Fruit fly (Drosophila melanogaster) whole organism, pupa: ENCODE data around the gene msi.

Experiments used
- CG10348 ChIP-seq: fragments of 200-800 bp; sonication (Bioruptor generic); IDR thresholded peaks from 2 replicates; pipeline ENCODE4 v1.3.6; 2022; ENCODE audit warnings: missing biosample characterization, missing genetic modification characterization
- CG12605 ChIP-seq: fragments of 200-800 bp; sonication (Bioruptor generic); IDR thresholded peaks from 2 replicates; pipeline ENCODE4 v1.3.6; 2022; ENCODE audit warnings: missing biosample characterization, missing genetic modification characterization
- CG13204 ChIP-seq: fragments of 200-800 bp; sonication (Bioruptor generic); optimal IDR thresholded peaks from 2 replicates; lab custom pipeline; 2018; ENCODE audit warnings: missing biosample characterization, mild to moderate bottlenecking, missing genetic modification characterization, moderate library complexity
- CG14655 ChIP-seq: fragments of 200-800 bp; sonication (Bioruptor generic); optimal IDR thresholded peaks from 3 replicates; lab custom pipeline; 2017; ENCODE audit warnings: mild to moderate bottlenecking, missing biosample characterization, missing genetic modification reagents, missing genetic modification characterization
- CG15710 ChIP-seq: fragments of 200-800 bp; sonication (Bioruptor generic); optimal IDR thresholded peaks from 2 replicates; lab custom pipeline; 2018; ENCODE audit warnings: missing biosample characterization, mild to moderate bottlenecking, missing genetic modification characterization, moderate library complexity
- CG17806 ChIP-seq: fragments of 200-800 bp; sonication (Bioruptor generic); optimal IDR thresholded peaks from 2 replicates; lab custom pipeline; 2018; ENCODE audit warnings: missing biosample characterization, mild to moderate bottlenecking, missing genetic modification characterization, moderate library complexity
- CG32121 ChIP-seq: fragments of 200-800 bp; sonication (Bioruptor generic); IDR thresholded peaks from 2 replicates; pipeline ENCODE4 v1.3.6; 2022; ENCODE audit warnings: missing biosample characterization, missing genetic modification characterization
- CG34367 ChIP-seq: fragments of 200-800 bp; sonication (Bioruptor generic); optimal IDR thresholded peaks from 2 replicates; lab custom pipeline; 2018; ENCODE audit warnings: missing biosample characterization, mild to moderate bottlenecking, missing genetic modification characterization
- CG4496 ChIP-seq: fragments of 200-800 bp; sonication (Bioruptor generic); IDR thresholded peaks from 3 replicates; pipeline ENCODE4 v1.3.6; 2022; ENCODE audit warnings: missing biosample characterization, missing genetic modification characterization
- CG8159 ChIP-seq: fragments of 200-800 bp; sonication (Bioruptor generic); optimal IDR thresholded peaks from 3 replicates; lab custom pipeline; 2018; ENCODE audit warnings: missing biosample characterization, mild to moderate bottlenecking, missing genetic modification characterization, moderate library complexity
- CG8301 ChIP-seq: fragments of 200-800 bp; sonication (Bioruptor generic); optimal IDR thresholded peaks from 2 replicates; lab custom pipeline; 2018; ENCODE audit warnings: missing biosample characterization, mild to moderate bottlenecking, missing genetic modification characterization
- CG9948 ChIP-seq: fragments of 200-800 bp; sonication (Bioruptor generic); optimal IDR thresholded peaks from 2 replicates; lab custom pipeline; 2018; ENCODE audit warnings: missing biosample characterization, mild to moderate bottlenecking, missing genetic modification characterization, moderate library complexity
- D1 ChIP-seq: fragments of 200-800 bp; sonication (Bioruptor generic); optimal IDR thresholded peaks from 2 replicates; lab custom pipeline; 2018; ENCODE audit warnings: missing biosample characterization, mild to moderate bottlenecking, missing genetic modification characterization, moderate library complexity
- EcR ChIP-seq: fragments of 200-800 bp; sonication (Bioruptor generic); optimal IDR thresholded peaks from 3 replicates; lab custom pipeline; 2019; ENCODE audit warnings: missing biosample characterization, missing genetic modification characterization, mild to moderate bottlenecking, moderate library complexity, missing genetic modification reagents
- Ets98B ChIP-seq: fragments of 200-800 bp; sonication (Bioruptor generic); IDR thresholded peaks from 2 replicates; pipeline ENCODE4 v1.3.6; 2022; ENCODE audit warnings: missing biosample characterization, missing genetic modification characterization
- Pif1A ChIP-seq: fragments of 200-800 bp; sonication (Bioruptor generic); optimal IDR thresholded peaks from 3 replicates; lab custom pipeline; 2016; ENCODE audit warnings: missing biosample characterization, missing genetic modification characterization
- Pif1B ChIP-seq: fragments of 200-800 bp; sonication (Bioruptor generic); optimal IDR thresholded peaks from 3 replicates; lab custom pipeline; 2016; ENCODE audit warnings: missing biosample characterization, missing genetic modification characterization
- Snoo ChIP-seq: fragments of 200-800 bp; sonication (Bioruptor generic); optimal IDR thresholded peaks from 3 replicates; lab custom pipeline; 2017; ENCODE audit warnings: missing biosample characterization, mild to moderate bottlenecking, missing genetic modification characterization, inconsistent platforms
- fd96Ca ChIP-seq: fragments of 200-800 bp; sonication (Bioruptor generic); IDR thresholded peaks from 3 replicates; pipeline ENCODE4 v1.3.6; 2022; ENCODE audit warnings: missing biosample characterization, missing genetic modification characterization
- gl ChIP-seq: fragments of 200-800 bp; sonication (Bioruptor generic); optimal IDR thresholded peaks from 2 replicates; lab custom pipeline; 2018; ENCODE audit warnings: missing biosample characterization, mild to moderate bottlenecking, missing genetic modification characterization
- rn ChIP-seq: fragments of 200-800 bp; sonication (Bioruptor generic); IDR thresholded peaks from 2 replicates; pipeline ENCODE4 v1.3.6; 2022; ENCODE audit warnings: missing biosample characterization, missing genetic modification characterization

Gene msi

dm6 chr3R:25559348-25559747 is 43.4 kb downstream of the msi start:
- TF ChIP-seq CG14655 (no peak), gl (no peak), CG4496 (GFP tag; lab: Robert Waterston, UW) (0 out of 3 replicates have a peak, but pooled peaks have one; percentile 18), EcR (GFP tag; lab: Kevin White, UChicago) (no peak), CG15710 (tag; lab: Kevin White, UChicago) (no peak), CG12605 (no peak), rn (GFP tag; lab: Robert Waterston, UW) (no peak), CG34367 (tag; lab: Kevin White, UChicago) (no peak)

- TF ChIP-seq Snoo: no peak
- no peak for TF ChIP-seq CG8159 (tag; lab: Kevin White, UChicago)
- TF ChIP-seq EcR (GFP tag; lab: Kevin White, UChicago): no peak
- no peak for TF ChIP-seq D1 (tag; lab: Kevin White, UChicago)
- TF ChIP-seq CG14655: no peak
- TF ChIP-seq CG12605: no peak
- no peak for TF ChIP-seq CG15710 (tag; lab: Kevin White, UChicago)
- TF ChIP-seq gl: no peak
- TF ChIP-seq fd96Ca (GFP tag; lab: Robert Waterston, UW): no peak
- TF ChIP-seq CG32121 (GFP tag; lab: Robert Waterston, UW): no peak
- TF ChIP-seq CG9948 (tag; lab: Kevin White, UChicago): no peak
- no peak for TF ChIP-seq CG34367 (tag; lab: Kevin White, UChicago)
- no peak for TF ChIP-seq CG4496 (GFP tag; lab: Robert Waterston, UW)
Measured at dm6 chr3R:25583079-25583478, 67.2 kb downstream of the msi start, which contains the start of gene CG4582. CG4582 (minus strand) TSS chr3R:25583179.

- TF ChIP-seq CG10348 (no peak), CG34367 (tag; lab: Kevin White, UChicago) (no peak)
Measured at dm6 chr3R:25587708-25588107, 71.8 kb downstream of the msi start.

- TF ChIP-seq CG14655 (no peak), Pif1B (GFP tag; lab: Kevin White, UChicago) (no peak), fd96Ca (GFP tag; lab: Robert Waterston, UW) (no peak), Snoo (no peak), CG12605 (no peak)
- TF ChIP-seq, all 21 proteins: peak for 0
Measured at dm6 chr3R:25588493-25588892, 72.6 kb downstream of the msi start.

dm6 chr3R:25589168-25589567 is 73.2 kb downstream of the msi start:
- TF ChIP-seq CG9948 (tag; lab: Kevin White, UChicago): no peak

- TF ChIP-seq CG4496 (GFP tag; lab: Robert Waterston, UW) (no peak), Snoo (no peak), CG8159 (tag; lab: Kevin White, UChicago) (no peak), CG34367 (tag; lab: Kevin White, UChicago) (no peak), Ets98B (GFP tag; lab: Robert Waterston, UW) (no peak), CG8301 (tag; lab: Kevin White, UChicago) (no peak), CG13204 (GFP tag; lab: Kevin White, UChicago) (no peak), CG9948 (tag; lab: Kevin White, UChicago) (no peak), CG15710 (tag; lab: Kevin White, UChicago) (no peak)
Measured at dm6 chr3R:25590850-25591410, 75.0 kb downstream of the msi start.

dm6 chr3R:25591500-25591899 is 75.6 kb downstream of the msi start:
- TF ChIP-seq Ets98B (GFP tag; lab: Robert Waterston, UW) (no peak), CG14655 (no peak), D1 (tag; lab: Kevin White, UChicago) (no peak), CG32121 (GFP tag; lab: Robert Waterston, UW) (no peak), CG8301 (tag; lab: Kevin White, UChicago) (no peak), CG8159 (tag; lab: Kevin White, UChicago) (no peak), Pif1B (GFP tag; lab: Kevin White, UChicago) (no peak), CG34367 (tag; lab: Kevin White, UChicago) (no peak), EcR (GFP tag; lab: Kevin White, UChicago) (no peak), gl (no peak), CG9948 (tag; lab: Kevin White, UChicago) (no peak), rn (GFP tag; lab: Robert Waterston, UW) (no peak), CG4496 (GFP tag; lab: Robert Waterston, UW) (no peak), CG13204 (GFP tag; lab: Kevin White, UChicago) (no peak), CG15710 (tag; lab: Kevin White, UChicago) (no peak), fd96Ca (GFP tag; lab: Robert Waterston, UW) (no peak), Pif1A (GFP tag; lab: Kevin White, UChicago) (no peak)

- TF ChIP-seq CG8301 (tag; lab: Kevin White, UChicago) (no peak), CG17806 (tag; lab: Kevin White, UChicago) (no peak), Pif1A (GFP tag; lab: Kevin White, UChicago) (no peak), EcR (GFP tag; lab: Kevin White, UChicago) (no peak), CG14655 (no peak), CG13204 (GFP tag; lab: Kevin White, UChicago) (no peak), CG12605 (no peak), fd96Ca (GFP tag; lab: Robert Waterston, UW) (no peak), gl (no peak), Snoo (no peak), CG32121 (GFP tag; lab: Robert Waterston, UW) (no peak), rn (GFP tag; lab: Robert Waterston, UW) (no peak), CG34367 (tag; lab: Kevin White, UChicago) (no peak), Ets98B (GFP tag; lab: Robert Waterston, UW) (no peak), D1 (tag; lab: Kevin White, UChicago) (no peak), CG4496 (GFP tag; lab: Robert Waterston, UW) (no peak), Pif1B (GFP tag; lab: Kevin White, UChicago) (no peak), CG15710 (tag; lab: Kevin White, UChicago) (no peak)
Measured at dm6 chr3R:25594128-25594527, 78.2 kb downstream of the msi start.
